Fruit fly (Drosophila melanogaster) whole organism, embryonic: ENCODE measurements around the gene CG13008.

ENCODE experiments used
- ATbp ChIP-seq: fragments of 200-800 bp; sonication (Bioruptor generic); optimal IDR thresholded peaks from 2 replicates; lab custom pipeline; 2017; ENCODE audit warnings: missing biosample characterization, mild to moderate bottlenecking, missing genetic modification characterization, missing genetic modification reagents
- Abd-B ChIP-seq: fragments of 200-800 bp; sonication (Bioruptor generic); optimal IDR thresholded peaks from 2 replicates; lab custom pipeline; 2018; ENCODE audit warnings: missing biosample characterization, mild to moderate bottlenecking, missing genetic modification characterization, moderate library complexity
- CG10431 ChIP-seq: fragments of 200-800 bp; sonication (Bioruptor generic); optimal IDR thresholded peaks from 3 replicates; lab custom pipeline; 2018; ENCODE audit warnings: missing biosample characterization, mild to moderate bottlenecking, missing genetic modification characterization
- CG10979 ChIP-seq: fragments of 200-800 bp; sonication (Bioruptor generic); optimal IDR thresholded peaks from 2 replicates; lab custom pipeline; 2018; ENCODE audit warnings: missing biosample characterization, mild to moderate bottlenecking, missing genetic modification characterization, moderate library complexity
- CG11456 ChIP-seq: fragments of 200-800 bp; sonication (Bioruptor generic); IDR thresholded peaks from 3 replicates; pipeline ENCODE4 v1.3.6; 2022; ENCODE audit warnings: missing biosample characterization, missing genetic modification characterization
- CG12391 ChIP-seq: fragments of 200-800 bp; sonication (Bioruptor generic); optimal IDR thresholded peaks from 3 replicates; lab custom pipeline; 2018; ENCODE audit warnings: missing biosample characterization, mild to moderate bottlenecking, missing genetic modification characterization, moderate library complexity
- CG17328 ChIP-seq: fragments of 200-800 bp; sonication (Bioruptor generic); IDR thresholded peaks from 2 replicates; pipeline ENCODE4 v1.3.6; 2022; ENCODE audit warnings: missing biosample characterization, missing genetic modification characterization
- CG17361 ChIP-seq: fragments of 200-800 bp; sonication (Bioruptor generic); IDR thresholded peaks from 3 replicates; pipeline ENCODE4 v1.3.6; 2022; ENCODE audit warnings: missing biosample characterization, missing genetic modification characterization
- CG18262 ChIP-seq: fragments of 200-800 bp; optimal IDR thresholded peaks from 3 replicates; lab custom pipeline; 2019; ENCODE audit warnings: missing biosample characterization, mild to moderate bottlenecking, missing genetic modification characterization, moderate library complexity
- CG3163 ChIP-seq: fragments of 200-800 bp; sonication (Bioruptor generic); optimal IDR thresholded peaks from 3 replicates; lab custom pipeline; 2016; ENCODE audit warnings: missing biosample characterization, missing genetic modification characterization
- CG4328 ChIP-seq: fragments of 200-800 bp; sonication (Bioruptor generic); optimal IDR thresholded peaks from 3 replicates; lab custom pipeline; 2017; ENCODE audit warnings: missing biosample characterization, missing genetic modification reagents, missing genetic modification characterization
- CG4820 ChIP-seq: fragments of 200-800 bp; sonication (Bioruptor generic); optimal IDR thresholded peaks from 3 replicates; lab custom pipeline; 2016; ENCODE audit warnings: missing biosample characterization, missing genetic modification characterization
- CG7372 ChIP-seq: fragments of 200-800 bp; sonication (Bioruptor generic); IDR thresholded peaks from 2 replicates; pipeline ENCODE4 v1.3.6; 2022; ENCODE audit warnings: missing biosample characterization, missing genetic modification characterization
- CG7556 ChIP-seq: fragments of 200-800 bp; sonication (Bioruptor generic); optimal IDR thresholded peaks from 2 replicates; lab custom pipeline; 2017; ENCODE audit warnings: missing biosample characterization, mild to moderate bottlenecking, missing genetic modification characterization
- CG7839 ChIP-seq: fragments of 200-800 bp; sonication (Bioruptor generic); optimal IDR thresholded peaks from 3 replicates; lab custom pipeline; 2018; ENCODE audit warnings: missing biosample characterization, mild to moderate bottlenecking, missing genetic modification characterization, moderate library complexity
- CG7928 ChIP-seq: fragments of 200-800 bp; sonication (Bioruptor generic); optimal IDR thresholded peaks from 2 replicates; lab custom pipeline; 2017; ENCODE audit warnings: missing biosample characterization, mild to moderate bottlenecking, missing genetic modification characterization
- CG8924 ChIP-seq: fragments of 200-800 bp; optimal IDR thresholded peaks from 3 replicates; lab custom pipeline; 2019; ENCODE audit warnings: missing biosample characterization, mild to moderate bottlenecking, missing genetic modification characterization, moderate library complexity
- CG8944 ChIP-seq: fragments of 200-800 bp; sonication (Bioruptor generic); optimal IDR thresholded peaks from 3 replicates; lab custom pipeline; 2016; ENCODE audit warnings: missing biosample characterization, missing genetic modification characterization
- Chrac-16 ChIP-seq: fragments of 200-800 bp; sonication (Bioruptor generic); optimal IDR thresholded peaks from 3 replicates; lab custom pipeline; 2016; ENCODE audit warnings: missing biosample characterization, missing genetic modification characterization
- Doc2 ChIP-seq: fragments of 200-800 bp; sonication (Bioruptor generic); IDR thresholded peaks from 2 replicates; pipeline ENCODE4 v1.3.6; 2022; ENCODE audit warnings: missing biosample characterization, missing genetic modification characterization
- E2f1 ChIP-seq: fragments of 200-800 bp; sonication (Bioruptor generic); IDR thresholded peaks from 2 replicates; pipeline ENCODE4 v1.3.6; 2022; ENCODE audit warnings: missing biosample characterization, missing genetic modification characterization
- E2f2 ChIP-seq: fragments of 200-800 bp; sonication (Bioruptor generic); IDR thresholded peaks from 2 replicates; pipeline ENCODE4 v1.3.6; 2022; ENCODE audit warnings: missing biosample characterization, missing genetic modification characterization
- Elba2 ChIP-seq: fragments of 200-800 bp; sonication (Bioruptor generic); optimal IDR thresholded peaks from 3 replicates; lab custom pipeline; 2016; ENCODE audit warnings: missing biosample characterization, missing genetic modification characterization
- H15 ChIP-seq: fragments of 200-800 bp; sonication (Bioruptor generic); IDR thresholded peaks from 3 replicates; pipeline ENCODE4 v1.3.6; 2022; ENCODE audit warnings: missing biosample characterization, missing genetic modification characterization
- H2.0 ChIP-seq: fragments of 200-800 bp; sonication (Bioruptor generic); IDR thresholded peaks from 2 replicates; pipeline ENCODE4 v1.3.6; 2022; ENCODE audit warnings: missing biosample characterization, missing genetic modification characterization
- Hey ChIP-seq: fragments of 200-800 bp; sonication (Bioruptor generic); optimal IDR thresholded peaks from 3 replicates; lab custom pipeline; 2018; ENCODE audit warnings: missing biosample characterization, mild to moderate bottlenecking, missing genetic modification characterization
- Hr39 ChIP-seq: fragments of >200 bp; optimal IDR thresholded peaks from 2 replicates; lab custom pipeline; 2017
- MTF-1 ChIP-seq: fragments of 200-800 bp; sonication (Bioruptor generic); optimal IDR thresholded peaks from 2 replicates; lab custom pipeline; 2018; ENCODE audit warnings: missing biosample characterization, mild to moderate bottlenecking, missing genetic modification characterization, borderline replicate concordance
- Mrtf ChIP-seq: fragments of 200-800 bp; sonication (Bioruptor generic); IDR thresholded peaks from 3 replicates; pipeline ENCODE4 v1.3.6; 2022; ENCODE audit warnings: missing biosample characterization, missing genetic modification characterization
- Sry-δ ChIP-seq: fragments of 200-800 bp; sonication (Bioruptor generic); optimal IDR thresholded peaks from 2 replicates; lab custom pipeline; 2016; ENCODE audit warnings: missing biosample characterization, missing genetic modification characterization
- Stat92E ChIP-seq, 3 experiments: fragments of >200 bp in 2 of 3; fragments of 200-800 bp in 1 of 3; sonication (Bioruptor generic) in 1 of 3; optimal IDR thresholded peaks; 2 replicates each; lab custom pipeline; 2017 to 2019; ENCODE audit warnings: missing biosample characterization in 3 of 3, missing genetic modification characterization in 3 of 3, mild to moderate bottlenecking in 1 of 3, moderate library complexity in 1 of 3
- ap ChIP-seq: fragments of 200-800 bp; sonication (Bioruptor generic); IDR thresholded peaks from 2 replicates; pipeline ENCODE4 v1.3.6; 2022; ENCODE audit warnings: missing biosample characterization, missing genetic modification characterization
- ara ChIP-seq: fragments of 200-800 bp; sonication (Bioruptor generic); IDR thresholded peaks from 2 replicates; pipeline ENCODE4 v1.3.6; 2022; ENCODE audit warnings: missing biosample characterization, missing genetic modification characterization
- az2 ChIP-seq: fragments of 200-800 bp; sonication (Bioruptor generic); optimal IDR thresholded peaks from 3 replicates; lab custom pipeline; 2016; ENCODE audit warnings: missing biosample characterization, missing genetic modification characterization
- chm ChIP-seq: fragments of 200-800 bp; sonication (Bioruptor generic); IDR thresholded peaks from 2 replicates; pipeline ENCODE4 v1.3.6; 2022; ENCODE audit warnings: missing biosample characterization, missing genetic modification characterization
- esg ChIP-seq: fragments of 200-800 bp; sonication (Bioruptor generic); conservative IDR thresholded peaks from 2 replicates; pipeline ENCODE4 v1.3.6; 2022; ENCODE audit warnings: missing biosample characterization, missing genetic modification characterization
- fd3F ChIP-seq: fragments of 200-800 bp; sonication (Bioruptor generic); optimal IDR thresholded peaks from 2 replicates; lab custom pipeline; 2018; ENCODE audit warnings: missing biosample characterization, mild to moderate bottlenecking, missing genetic modification characterization, moderate library complexity
- fu2 ChIP-seq: fragments of 200-800 bp; sonication (Bioruptor generic); optimal IDR thresholded peaks from 2 replicates; lab custom pipeline; 2016; ENCODE audit warnings: missing biosample characterization, missing genetic modification characterization
- grn ChIP-seq: fragments of 200-800 bp; sonication (Bioruptor generic); optimal IDR thresholded peaks from 3 replicates; lab custom pipeline; 2017; ENCODE audit warnings: missing biosample characterization, missing genetic modification characterization
- gro ChIP-seq: fragments of 200-800 bp; sonication (Bioruptor generic); optimal IDR thresholded peaks from 2 replicates; lab custom pipeline; 2016; ENCODE audit warnings: missing biosample characterization, missing genetic modification characterization
- hb ChIP-seq: fragments of 200-800 bp; sonication (Bioruptor generic); IDR thresholded peaks from 3 replicates; pipeline ENCODE4 v1.3.6; 2022; ENCODE audit warnings: missing biosample characterization, missing genetic modification characterization; ENCODE audit not compliant: partially characterized antibody
- hth ChIP-seq: fragments of >200 bp; optimal IDR thresholded peaks from 2 replicates; lab custom pipeline; 2017; ENCODE audit warnings: inconsistent platforms
- nerfin-1 ChIP-seq: fragments of 200-800 bp; sonication (Bioruptor generic); optimal IDR thresholded peaks from 3 replicates; lab custom pipeline; 2019; ENCODE audit warnings: missing biosample characterization, mild to moderate bottlenecking, missing genetic modification characterization, moderate library complexity
- nerfin-2 ChIP-seq: fragments of 200-800 bp; sonication (Bioruptor generic); IDR thresholded peaks from 2 replicates; pipeline ENCODE4 v1.3.6; 2022; ENCODE audit warnings: missing biosample characterization, missing genetic modification characterization; ENCODE audit not compliant: partially characterized antibody
- nom ChIP-seq: fragments of 200-800 bp; sonication (Bioruptor generic); optimal IDR thresholded peaks from 2 replicates; lab custom pipeline; 2017; ENCODE audit warnings: missing biosample characterization, missing genetic modification characterization, mild to moderate bottlenecking, moderate library complexity, missing genetic modification reagents
- org-1 ChIP-seq: fragments of 200-800 bp; sonication (Bioruptor generic); optimal IDR thresholded peaks from 2 replicates; lab custom pipeline; 2017; ENCODE audit warnings: missing biosample characterization, missing genetic modification characterization
- pros ChIP-seq: fragments of 200-800 bp; sonication (Bioruptor generic); optimal IDR thresholded peaks from 3 replicates; lab custom pipeline; 2019; ENCODE audit warnings: missing biosample characterization, mild to moderate bottlenecking, missing genetic modification characterization, moderate library complexity
- psq ChIP-seq: fragments of 200-800 bp; sonication (Bioruptor generic); optimal IDR thresholded peaks from 2 replicates; lab custom pipeline; 2017; ENCODE audit warnings: missing biosample characterization, missing genetic modification characterization
- row ChIP-seq: fragments of 200-800 bp; sonication (Bioruptor generic); IDR thresholded peaks from 3 replicates; pipeline ENCODE4 v1.3.6; 2022; ENCODE audit warnings: missing biosample characterization, missing genetic modification characterization
- sd ChIP-seq: fragments of 200-800 bp; sonication (Bioruptor generic); optimal IDR thresholded peaks from 3 replicates; lab custom pipeline; 2018; ENCODE audit warnings: missing biosample characterization, mild to moderate bottlenecking, missing genetic modification characterization, moderate library complexity
- zen ChIP-seq: fragments of 200-800 bp; sonication (Bioruptor generic); optimal IDR thresholded peaks from 3 replicates; lab custom pipeline; 2018; ENCODE audit warnings: missing biosample characterization, mild to moderate bottlenecking, missing genetic modification characterization, moderate library complexity
- zen2 ChIP-seq: fragments of 200-800 bp; sonication (Bioruptor generic); IDR thresholded peaks from 3 replicates; pipeline ENCODE4 v1.3.6; 2022; ENCODE audit warnings: missing biosample characterization, missing genetic modification characterization; ENCODE audit not compliant: partially characterized antibody

The CG13008 gene

DNA sequence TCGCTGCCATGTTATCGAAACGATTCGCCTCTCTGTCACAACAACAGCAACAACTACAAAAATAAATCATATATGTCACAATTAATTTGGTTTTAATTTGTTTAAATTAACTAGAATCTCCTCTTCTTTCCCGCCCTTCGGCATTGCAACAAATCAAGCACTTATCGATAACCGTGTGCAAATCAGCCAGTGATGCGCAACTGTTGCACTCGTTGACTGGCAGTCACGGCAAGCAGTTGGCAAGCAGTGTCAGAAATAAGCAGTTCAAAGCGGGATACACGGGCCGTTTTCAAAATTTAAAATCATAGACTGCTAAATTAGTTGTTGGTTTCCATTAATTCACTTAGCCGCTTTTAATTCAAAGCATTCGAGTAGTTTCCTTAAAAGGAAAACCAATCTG lies 27.3 kb upstream of the CG13008 start, which contains the start of gene Axs (continued):
- TF ChIP-seq hth (lab: Kevin White, UChicago): no peak
- no peak for TF ChIP-seq nerfin-1 (tag; lab: Kevin White, UChicago)
- TF ChIP-seq Doc2 (GFP tag; lab: Robert Waterston, UW): no peak
- TF ChIP-seq zen (tag; lab: Kevin White, UChicago): no peak
- TF ChIP-seq CG7372 (GFP tag; lab: Robert Waterston, UW): no peak
- no peak for TF ChIP-seq chm (GFP tag; lab: Robert Waterston, UW)
- TF ChIP-seq fd3F: no peak
- no peak for TF ChIP-seq az2
- TF ChIP-seq esg: no peak
- no peak for TF ChIP-seq ap
- TF ChIP-seq CG4328 (GFP tag; lab: Kevin White, UChicago): no peak
- TF ChIP-seq ATbp (GFP tag; lab: Kevin White, UChicago): no peak
- peak; percentile 9 for TF ChIP-seq CG7839
- TF ChIP-seq nerfin-2 (GFP tag; lab: Robert Waterston, UW): peak; percentile 52
- no peak for TF ChIP-seq fu2
- peak; percentile 79 for TF ChIP-seq Sry-δ (GFP tag; lab: Kevin White, UChicago)
- TF ChIP-seq grn (GFP tag; lab: Kevin White, UChicago): no peak
- no peak for TF ChIP-seq org-1 (GFP tag; lab: Kevin White, UChicago)
- no peak for TF ChIP-seq CG10979
- no peak for TF ChIP-seq psq (GFP tag; lab: Kevin White, UChicago)
- peak; percentile 18 for TF ChIP-seq sd (tag; lab: Kevin White, UChicago)
- TF ChIP-seq Hr39: no peak
- TF ChIP-seq Mrtf: no peak
- no peak for TF ChIP-seq H15 (GFP tag; lab: Robert Waterston, UW)
- TF ChIP-seq Hey: no peak
- TF ChIP-seq nom: no peak
- TF ChIP-seq H2.0 (GFP tag; lab: Robert Waterston, UW): no peak
- peak; percentile 35 for TF ChIP-seq CG8924 (tag; lab: Kevin White, UChicago)
- peak; percentile 19 for TF ChIP-seq MTF-1
- TF ChIP-seq CG17361 (GFP tag; lab: Robert Waterston, UW): no peak
- peak; percentile 33 for TF ChIP-seq CG12391 (tag; lab: Kevin White, UChicago)
- no peak for TF ChIP-seq Elba2 (GFP tag; lab: Kevin White, UChicago)
- TF ChIP-seq CG8944 (GFP tag; lab: Kevin White, UChicago): no peak
- TF ChIP-seq Abd-B (GFP tag; lab: Kevin White, UChicago): peak; percentile 4
- no peak; the same call in 1 of the 2 replicates for TF ChIP-seq E2f1 (GFP tag; lab: Robert Waterston, UW)
- TF ChIP-seq CG4820: no peak
- TF ChIP-seq Stat92E (GFP tag; optimal IDR thresholded peaks at IDR 0.05; lab: Kevin White, UChicago): peak in 1 of 3 experiments; percentile 43
- no peak for TF ChIP-seq ara
- no peak for TF ChIP-seq CG3163
- TF ChIP-seq CG10431 (GFP tag; lab: Kevin White, UChicago): no peak
- TF ChIP-seq CG18262 (tag; lab: Kevin White, UChicago): no peak
- no peak for TF ChIP-seq CG7928 (GFP tag; lab: Kevin White, UChicago)
- TF ChIP-seq zen2: peak; percentile 66; the same call in 2 of the 3 replicates
- TF ChIP-seq CG7556: no peak
- TF ChIP-seq hb: peak; percentile 69
- TF ChIP-seq gro (GFP tag; lab: Kevin White, UChicago): peak; percentile 51
- TF ChIP-seq pros: no peak
- no peak for TF ChIP-seq CG11456 (GFP tag; lab: Robert Waterston, UW)
- peak; percentile 99 for TF ChIP-seq E2f2 (GFP tag; lab: Robert Waterston, UW)
- peak; percentile 49; the same call in 1 of the 3 replicates for TF ChIP-seq row
- no peak for TF ChIP-seq Chrac-16 (GFP tag; lab: Kevin White, UChicago)
- no peak for TF ChIP-seq CG17328 (GFP tag; lab: Robert Waterston, UW)
